Fruit fly (Drosophila melanogaster) whole organism, embryonic: ENCODE measurements around the gene CG15160.

Experiments
- Awh ChIP-seq: fragments of 200-800 bp; sonication (Bioruptor generic); IDR thresholded peaks from 2 replicates; pipeline ENCODE4, ENCODE4 v1.3.6; 2022; ENCODE audit warnings: missing biosample characterization, missing genetic modification characterization
- CG1024 ChIP-seq: fragments of 200-800 bp; sonication (Bioruptor generic); IDR thresholded peaks from 2 replicates; pipeline ENCODE4 v1.3.6; 2022; ENCODE audit warnings: missing biosample characterization, missing genetic modification characterization
- CG10321 ChIP-seq: fragments of 200-800 bp; sonication (Bioruptor generic); IDR thresholded peaks from 2 replicates; pipeline ENCODE4 v1.3.6; 2022; ENCODE audit warnings: missing biosample characterization, missing genetic modification characterization
- CG11695 ChIP-seq: fragments of 200-800 bp; sonication (Bioruptor generic); IDR thresholded peaks from 3 replicates; pipeline ENCODE4 v1.3.6; 2022; ENCODE audit warnings: missing biosample characterization, missing genetic modification characterization
- CG12744 ChIP-seq: fragments of 200-800 bp; sonication (Bioruptor generic); optimal IDR thresholded peaks from 2 replicates; lab custom pipeline; 2016; ENCODE audit warnings: missing biosample characterization, missing genetic modification characterization
- CG13424 ChIP-seq: fragments of 200-800 bp; sonication (Bioruptor generic); optimal IDR thresholded peaks from 2 replicates; lab custom pipeline; 2019; ENCODE audit warnings: missing biosample characterization, mild to moderate bottlenecking, missing genetic modification characterization, moderate library complexity
- CG15479 ChIP-seq: fragments of 200-800 bp; sonication (Bioruptor generic); optimal IDR thresholded peaks from 3 replicates; lab custom pipeline; 2019; ENCODE audit warnings: missing biosample characterization, mild to moderate bottlenecking, missing genetic modification characterization, moderate library complexity
- CG18764 ChIP-seq: fragments of 200-800 bp; sonication (Bioruptor generic); optimal IDR thresholded peaks from 3 replicates; lab custom pipeline; 2016; ENCODE audit warnings: missing biosample characterization, missing genetic modification characterization
- CG2129 ChIP-seq: fragments of 200-800 bp; sonication (Bioruptor generic); IDR thresholded peaks from 2 replicates; pipeline ENCODE4 v1.3.6; 2022; ENCODE audit warnings: missing biosample characterization, missing genetic modification characterization; ENCODE audit not compliant: partially characterized antibody
- CG31224 ChIP-seq: fragments of 200-800 bp; sonication (Bioruptor generic); IDR thresholded peaks from 2 replicates; pipeline ENCODE4 v1.3.6; 2022; ENCODE audit warnings: missing biosample characterization, missing genetic modification characterization
- CG31365 ChIP-seq: fragments of 200-800 bp; sonication (Bioruptor generic); optimal IDR thresholded peaks from 2 replicates; lab custom pipeline; 2018; ENCODE audit warnings: missing biosample characterization, mild to moderate bottlenecking, missing genetic modification characterization
- CG31388 ChIP-seq: fragments of 200-800 bp; sonication (Bioruptor generic); optimal IDR thresholded peaks from 2 replicates; lab custom pipeline; 2016; ENCODE audit warnings: missing biosample characterization, missing genetic modification characterization
- CG32532 ChIP-seq: fragments of 200-800 bp; sonication (Bioruptor generic); IDR thresholded peaks from 2 replicates; pipeline ENCODE4 v1.3.6; 2022; ENCODE audit warnings: missing biosample characterization, missing genetic modification characterization
- CG32767 ChIP-seq: fragments of 200-800 bp; sonication (Bioruptor generic); IDR thresholded peaks from 2 replicates; pipeline ENCODE4 v1.3.6; 2022; ENCODE audit warnings: missing biosample characterization, missing genetic modification characterization
- CG3838 ChIP-seq: fragments of 200-800 bp; sonication (Bioruptor generic); optimal IDR thresholded peaks from 3 replicates; lab custom pipeline; 2016; ENCODE audit warnings: missing biosample characterization, missing genetic modification characterization
- CG3847 ChIP-seq: fragments of 200-800 bp; sonication (Bioruptor generic); IDR thresholded peaks from 2 replicates; pipeline ENCODE4 v1.3.6; 2022; ENCODE audit warnings: missing biosample characterization, missing genetic modification characterization
- CG4424 ChIP-seq: fragments of 200-800 bp; sonication (Bioruptor generic); optimal IDR thresholded peaks from 3 replicates; lab custom pipeline; 2016; ENCODE audit warnings: missing biosample characterization, missing genetic modification characterization
- CG6654 ChIP-seq: fragments of 200-800 bp; sonication (Bioruptor generic); optimal IDR thresholded peaks from 2 replicates; lab custom pipeline; 2017; ENCODE audit warnings: missing biosample characterization, mild to moderate bottlenecking, missing genetic modification characterization
- CG7786 ChIP-seq: fragments of 200-800 bp; sonication (Bioruptor generic); optimal IDR thresholded peaks from 2 replicates; lab custom pipeline; 2016; ENCODE audit warnings: missing biosample characterization, missing genetic modification characterization
- CG7963 ChIP-seq: fragments of 200-800 bp; sonication (Bioruptor generic); IDR thresholded peaks from 3 replicates; pipeline ENCODE4 v1.3.6; 2022; ENCODE audit warnings: missing biosample characterization, missing genetic modification characterization; ENCODE audit not compliant: partially characterized antibody
- CG8388 ChIP-seq: fragments of 200-800 bp; sonication (Bioruptor generic); optimal IDR thresholded peaks from 2 replicates; lab custom pipeline; 2019; ENCODE audit warnings: missing biosample characterization, mild to moderate bottlenecking, missing genetic modification characterization, moderate library complexity
- CG8765 ChIP-seq: fragments of 200-800 bp; sonication (Bioruptor generic); IDR thresholded peaks from 2 replicates; pipeline ENCODE4 v1.3.6; 2022; ENCODE audit warnings: missing biosample characterization, missing genetic modification characterization
- D19B ChIP-seq: fragments of 200-800 bp; sonication (Bioruptor generic); optimal IDR thresholded peaks from 2 replicates; lab custom pipeline; 2017; ENCODE audit warnings: missing biosample characterization, mild to moderate bottlenecking, missing genetic modification characterization
- Doc3 ChIP-seq: fragments of 200-800 bp; sonication (Bioruptor generic); IDR thresholded peaks from 3 replicates; pipeline ENCODE4 v1.3.6; 2022; ENCODE audit warnings: missing biosample characterization, missing genetic modification characterization; ENCODE audit not compliant: partially characterized antibody
- Ets97D ChIP-seq: fragments of 200-800 bp; sonication (Bioruptor generic); optimal IDR thresholded peaks from 3 replicates; lab custom pipeline; 2016; ENCODE audit warnings: missing biosample characterization, missing genetic modification characterization
- H15 ChIP-seq: fragments of 200-800 bp; sonication (Bioruptor generic); IDR thresholded peaks from 3 replicates; pipeline ENCODE4 v1.3.6; 2022; ENCODE audit warnings: missing biosample characterization, missing genetic modification characterization
- HLH3B ChIP-seq: fragments of 200-800 bp; sonication (Bioruptor generic); IDR thresholded peaks from 2 replicates; pipeline ENCODE4 v1.3.6; 2022; ENCODE audit warnings: missing biosample characterization, missing genetic modification characterization
- Lim3 ChIP-seq: fragments of 200-800 bp; sonication (Bioruptor generic); IDR thresholded peaks from 2 replicates; pipeline ENCODE4 v1.3.6; 2022; ENCODE audit warnings: missing biosample characterization, missing genetic modification characterization
- MESR4 ChIP-seq: fragments of 200-800 bp; sonication (Bioruptor generic); optimal IDR thresholded peaks from 2 replicates; lab custom pipeline; 2018; ENCODE audit warnings: missing biosample characterization, mild to moderate bottlenecking, missing genetic modification characterization, moderate library complexity
- Opbp ChIP-seq: fragments of 200-800 bp; sonication (Bioruptor generic); IDR thresholded peaks from 3 replicates; pipeline ENCODE4 v1.3.6; 2022; ENCODE audit warnings: missing biosample characterization, missing genetic modification characterization; ENCODE audit not compliant: partially characterized antibody
- aop ChIP-seq: fragments of 200-800 bp; sonication (Bioruptor generic); IDR thresholded peaks from 2 replicates; pipeline ENCODE4 v1.3.6; 2022; ENCODE audit warnings: missing biosample characterization, missing genetic modification characterization
- ash1 ChIP-seq: fragments of 200-800 bp; sonication (Bioruptor generic); optimal IDR thresholded peaks from 2 replicates; lab custom pipeline; 2018; ENCODE audit warnings: missing biosample characterization, mild to moderate bottlenecking, missing genetic modification characterization
- bcd ChIP-seq: fragments of 200-800 bp; sonication (Bioruptor generic); optimal IDR thresholded peaks from 2 replicates; lab custom pipeline; 2017; ENCODE audit warnings: missing biosample characterization, mild to moderate bottlenecking, missing genetic modification characterization
- chm ChIP-seq: fragments of 200-800 bp; sonication (Bioruptor generic); IDR thresholded peaks from 2 replicates; pipeline ENCODE4 v1.3.6; 2022; ENCODE audit warnings: missing biosample characterization, missing genetic modification characterization
- croc ChIP-seq: fragments of 200-800 bp; sonication (Bioruptor generic); conservative IDR thresholded peaks from 3 replicates; pipeline ENCODE4 v1.3.6; 2022; ENCODE audit warnings: missing biosample characterization, missing genetic modification characterization
- dm ChIP-seq: fragments of 200-800 bp; sonication (Bioruptor generic); optimal IDR thresholded peaks from 3 replicates; lab custom pipeline; 2016; ENCODE audit warnings: missing biosample characterization, missing genetic modification characterization
- fd3F ChIP-seq: fragments of 200-800 bp; sonication (Bioruptor generic); optimal IDR thresholded peaks from 2 replicates; lab custom pipeline; 2018; ENCODE audit warnings: missing biosample characterization, mild to moderate bottlenecking, missing genetic modification characterization, moderate library complexity
- kni ChIP-seq: fragments of 200-800 bp; sonication (Bioruptor generic); optimal IDR thresholded peaks from 3 replicates; lab custom pipeline; 2017; ENCODE audit warnings: mild to moderate bottlenecking, missing biosample characterization, missing genetic modification reagents, missing genetic modification characterization
- nerfin-1 ChIP-seq: fragments of 200-800 bp; sonication (Bioruptor generic); optimal IDR thresholded peaks from 3 replicates; lab custom pipeline; 2019; ENCODE audit warnings: missing biosample characterization, mild to moderate bottlenecking, missing genetic modification characterization, moderate library complexity
- oc ChIP-seq: fragments of 200-800 bp; sonication (Bioruptor generic); optimal IDR thresholded peaks from 2 replicates; lab custom pipeline; 2018; ENCODE audit warnings: missing biosample characterization, mild to moderate bottlenecking, missing genetic modification characterization, moderate library complexity
- onecut ChIP-seq: fragments of 200-800 bp; sonication (Bioruptor generic); IDR thresholded peaks from 2 replicates; pipeline ENCODE4 v1.3.6; 2022; ENCODE audit warnings: missing biosample characterization, missing genetic modification characterization
- pros ChIP-seq: fragments of 200-800 bp; sonication (Bioruptor generic); optimal IDR thresholded peaks from 3 replicates; lab custom pipeline; 2019; ENCODE audit warnings: missing biosample characterization, mild to moderate bottlenecking, missing genetic modification characterization, moderate library complexity
- pzg ChIP-seq: fragments of 200-800 bp; sonication (Bioruptor generic); optimal IDR thresholded peaks from 3 replicates; lab custom pipeline; 2018; ENCODE audit warnings: missing biosample characterization, mild to moderate bottlenecking, missing genetic modification characterization, moderate library complexity
- repo ChIP-seq: fragments of 200-800 bp; sonication (Bioruptor generic); optimal IDR thresholded peaks from 2 replicates; lab custom pipeline; 2016; ENCODE audit warnings: missing biosample characterization, missing genetic modification characterization
- shn ChIP-seq: fragments of 200-800 bp; sonication (Bioruptor generic); optimal IDR thresholded peaks from 3 replicates; lab custom pipeline; 2016; ENCODE audit warnings: missing biosample characterization, missing genetic modification characterization
- sim ChIP-seq: fragments of 200-800 bp; sonication (Bioruptor generic); IDR thresholded peaks from 2 replicates; pipeline ENCODE4 v1.3.6; 2022; ENCODE audit warnings: missing biosample characterization, missing genetic modification characterization
- sisA ChIP-seq: fragments of 200-800 bp; sonication (Bioruptor generic); IDR thresholded peaks from 2 replicates; pipeline ENCODE4 v1.3.6; 2022; ENCODE audit warnings: missing biosample characterization, missing genetic modification characterization
- slou ChIP-seq: fragments of 200-800 bp; sonication (Bioruptor generic); optimal IDR thresholded peaks from 3 replicates; lab custom pipeline; 2016; ENCODE audit warnings: missing biosample characterization, missing genetic modification characterization
- slp2 ChIP-seq: fragments of 200-800 bp; sonication (Bioruptor generic); optimal IDR thresholded peaks from 2 replicates; lab custom pipeline; 2016; ENCODE audit warnings: missing biosample characterization, missing genetic modification characterization
- sr ChIP-seq: fragments of 200-800 bp; sonication (Bioruptor generic); IDR thresholded peaks from 3 replicates; pipeline ENCODE4 v1.3.6; 2022; ENCODE audit warnings: missing biosample characterization, missing genetic modification characterization
- tin ChIP-seq: fragments of 200-800 bp; sonication (Bioruptor generic); optimal IDR thresholded peaks from 3 replicates; lab custom pipeline; 2016; ENCODE audit warnings: missing biosample characterization, missing genetic modification characterization
- ttk ChIP-seq: fragments of 200-800 bp; sonication (Bioruptor generic); IDR thresholded peaks from 2 replicates; pipeline ENCODE4 v2.1.2; 2022; ENCODE audit warnings: missing biosample characterization, missing genetic modification characterization
- tx ChIP-seq: fragments of 200-800 bp; sonication (Bioruptor generic); optimal IDR thresholded peaks from 2 replicates; lab custom pipeline; 2016; ENCODE audit warnings: missing biosample characterization, missing genetic modification characterization

The CG15160 gene

DNA sequence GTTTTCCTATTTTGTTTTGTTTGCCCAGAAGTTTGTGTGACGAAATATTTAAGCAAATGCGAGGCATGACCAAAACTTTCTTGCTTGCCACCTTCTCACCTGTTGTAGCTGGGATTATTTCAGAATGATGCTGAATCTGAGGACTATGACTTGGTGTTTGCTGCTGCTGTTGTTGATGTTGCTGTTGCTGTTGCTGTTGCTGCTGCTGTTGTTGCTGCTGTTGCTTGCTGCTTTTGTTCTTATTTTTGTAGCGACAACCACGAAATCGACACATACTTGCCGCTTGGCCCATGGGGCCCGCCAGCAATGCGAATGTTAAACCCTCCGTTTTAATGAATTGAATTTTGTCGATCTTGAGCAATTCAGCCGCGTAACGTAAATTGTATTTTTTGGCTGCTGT lies 44.3 kb upstream of the CG15160 start:
- TF ChIP-seq ash1 (no peak), nerfin-1 (no peak), CG10321 (GFP tag; lab: Robert Waterston, UW) (no peak), CG13424 (tag; lab: Kevin White, UChicago) (no peak), croc (GFP tag; lab: Robert Waterston, UW) (no peak), ttk (GFP tag; lab: Robert Waterston, UW) (no peak), CG8765 (GFP tag; lab: Robert Waterston, UW) (no peak), sisA (no peak), Opbp (no peak), CG4424 (GFP tag; lab: Kevin White, UChicago) (no peak), CG32767 (GFP tag; lab: Robert Waterston, UW) (no peak), CG15479 (GFP tag; lab: Kevin White, UChicago) (no peak), CG18764 (no peak), CG31365 (tag; lab: Kevin White, UChicago) (no peak), pzg (GFP tag; lab: Kevin White, UChicago) (no peak), kni (GFP tag; lab: Kevin White, UChicago) (no peak), onecut (GFP tag; lab: Robert Waterston, UW) (no peak), MESR4 (GFP tag; lab: Kevin White, UChicago) (no peak)

DNA sequence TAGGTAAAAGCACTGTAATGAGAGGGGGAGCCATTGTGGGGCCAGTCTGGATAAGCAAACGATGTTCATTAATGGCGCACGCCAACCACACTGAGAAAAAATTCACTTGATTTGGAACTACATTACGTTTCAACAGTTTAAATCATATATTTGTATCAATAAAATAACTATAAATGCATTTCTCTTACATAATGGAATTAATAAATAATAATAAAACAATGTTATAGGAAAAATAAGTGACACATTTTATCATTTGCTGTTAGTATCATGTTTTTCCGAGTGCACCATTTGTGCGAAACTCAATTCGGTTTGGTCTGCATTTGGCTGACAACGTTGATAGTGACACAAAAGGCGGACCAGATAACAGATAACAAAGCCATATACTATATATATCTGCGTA lies 41.9 kb upstream of the CG15160 start:
- no peak for TF ChIP-seq Doc3
- TF ChIP-seq CG7963 (GFP tag; lab: Robert Waterston, UW): no peak
- TF ChIP-seq shn (GFP tag; lab: Kevin White, UChicago): no peak
- TF ChIP-seq H15 (GFP tag; lab: Robert Waterston, UW): no peak
- TF ChIP-seq CG31224: peak; percentile 19; the same call in 1 of the 2 replicates
- no peak for TF ChIP-seq D19B
- no peak for TF ChIP-seq CG6654 (GFP tag; lab: Kevin White, UChicago)
- TF ChIP-seq CG1024 (GFP tag; lab: Robert Waterston, UW): no peak
- no peak for TF ChIP-seq CG31388 (GFP tag; lab: Kevin White, UChicago)
- no peak for TF ChIP-seq fd3F (GFP tag; lab: Kevin White, UChicago)
- no peak for TF ChIP-seq repo (GFP tag; lab: Kevin White, UChicago)
- no peak for TF ChIP-seq oc
- TF ChIP-seq CG11695: 0 out of 3 replicates have a peak, but pooled peaks have one; percentile 17
- TF ChIP-seq CG3838 (GFP tag; lab: Kevin White, UChicago): no peak
- TF ChIP-seq Lim3 (GFP tag; lab: Robert Waterston, UW): no peak
- no peak for TF ChIP-seq CG2129 (GFP tag; lab: Robert Waterston, UW)
- no peak for TF ChIP-seq aop
- TF ChIP-seq HLH3B (GFP tag; lab: Robert Waterston, UW): peak; percentile 47
- no peak for TF ChIP-seq dm (GFP tag; lab: Kevin White, UChicago)
- peak; percentile 18 for TF ChIP-seq bcd
- TF ChIP-seq pros (GFP tag; lab: Kevin White, UChicago): no peak
- TF ChIP-seq slou: no peak
- no peak for TF ChIP-seq sr
- no peak for TF ChIP-seq chm (GFP tag; lab: Robert Waterston, UW)
- no peak for TF ChIP-seq slp2 (GFP tag; lab: Kevin White, UChicago)
- no peak for TF ChIP-seq CG7786 (GFP tag; lab: Kevin White, UChicago)
- no peak for TF ChIP-seq Ets97D (GFP tag; lab: Kevin White, UChicago)
- 0 out of 2 replicates have a peak, but pooled peaks have one; percentile 4 for TF ChIP-seq CG3847 (GFP tag; lab: Robert Waterston, UW)
- peak; percentile 9 for TF ChIP-seq CG8388
- no peak for TF ChIP-seq Awh
- TF ChIP-seq tin (GFP tag; lab: Kevin White, UChicago): no peak
- TF ChIP-seq CG32532 (GFP tag; lab: Robert Waterston, UW): peak; percentile 51; the same call in 1 of the 2 replicates
- no peak for TF ChIP-seq sim (GFP tag; lab: Robert Waterston, UW)
- TF ChIP-seq tx: no peak
- no peak for TF ChIP-seq CG12744 (GFP tag; lab: Kevin White, UChicago)
